Fruit fly (Drosophila melanogaster): ENCODE results near the gene croc.

The croc gene

DNA sequence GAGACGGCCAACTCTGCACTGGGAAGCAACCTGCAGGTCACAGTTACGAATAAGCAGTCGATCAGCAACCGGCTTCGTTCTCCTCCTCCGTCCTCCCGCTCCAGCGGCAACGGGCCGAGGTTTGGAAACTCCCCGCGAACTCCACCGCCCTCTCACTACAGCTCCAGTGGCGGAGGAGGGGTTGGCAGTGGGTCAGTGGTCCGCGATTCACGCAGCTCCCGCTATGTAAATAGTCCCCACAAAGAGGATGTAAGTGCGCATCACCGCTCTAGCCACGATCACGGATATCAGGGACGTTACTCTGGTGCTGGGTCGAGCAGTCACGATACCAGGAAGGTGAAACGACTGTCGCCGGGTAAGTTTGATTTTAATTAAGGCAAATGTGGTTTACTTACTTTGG is 42.1 kb upstream of the croc start:
- TF ChIP-seq Dbx (GFP tag; IDR thresholded peaks at IDR 0.05) = no peak
- TF ChIP-seq CG14965 (GFP tag; optimal IDR thresholded peaks at IDR 0.05; ENCODE audit: borderline replicate concordance) = no peak
- no peak for TF ChIP-seq Rfx (GFP tag; IDR thresholded peaks at IDR 0.05)
- TF ChIP-seq toy (GFP tag; IDR thresholded peaks at IDR 0.05) = no peak
- no peak for TF ChIP-seq CG3838 (GFP tag; optimal IDR thresholded peaks at IDR 0.05)
- no peak for TF ChIP-seq gfzf (GFP tag; optimal IDR thresholded peaks at IDR 0.05)
- TF ChIP-seq CG34224 (GFP tag; IDR thresholded peaks at IDR 0.05; ENCODE audit: partially characterized antibody) = no peak
- no peak for TF ChIP-seq CG12219 (GFP tag; optimal IDR thresholded peaks at IDR 0.05)
- no peak for TF ChIP-seq lmd (GFP tag; IDR thresholded peaks at IDR 0.05)
- TF ChIP-seq CG6791 (GFP tag; IDR thresholded peaks at IDR 0.05; ENCODE audit: partially characterized antibody) = 0 out of 3 replicates have a peak, but pooled peaks have one; percentile 15
- peak; percentile 91 for TF ChIP-seq Ets65A (GFP tag)
- TF ChIP-seq sc (optimal IDR thresholded peaks at IDR 0.05) = no peak
- no peak for TF ChIP-seq sc (GFP tag; optimal IDR thresholded peaks at IDR 0.05)
- TF ChIP-seq Atf3 (GFP tag; optimal IDR thresholded peaks at IDR 0.05) = no peak
- TF ChIP-seq Med (GFP tag) = peak; percentile 30
- no peak for TF ChIP-seq NfI (GFP tag; optimal IDR thresholded peaks at IDR 0.05)
- no peak for TF ChIP-seq Jarid2 (GFP tag; optimal IDR thresholded peaks at IDR 0.05)
- no peak for TF ChIP-seq CG32767 (GFP tag; IDR thresholded peaks at IDR 0.05)
- TF ChIP-seq trh (GFP tag; optimal IDR thresholded peaks at IDR 0.05) = no peak
- TF ChIP-seq wek (GFP tag; optimal IDR thresholded peaks at IDR 0.05) = no peak

dm6 chr3L:21516716-21517266 is 40.5 kb upstream of the croc start:
- no peak for TF ChIP-seq CG11695 (GFP tag; IDR thresholded peaks at IDR 0.05)
- TF ChIP-seq CG2199 (GFP tag; IDR thresholded peaks at IDR 0.05) = no peak
- no peak for TF ChIP-seq knrl (GFP tag; IDR thresholded peaks at IDR 0.05; ENCODE audit: partially characterized antibody)
- no peak for TF ChIP-seq Hr78 (GFP tag; optimal IDR thresholded peaks at IDR 0.05)
- TF ChIP-seq twi (tag; optimal IDR thresholded peaks at IDR 0.05) = no peak
- no peak for TF ChIP-seq jigr1 (GFP tag; IDR thresholded peaks at IDR 0.05)
- no peak for TF ChIP-seq repo (GFP tag; optimal IDR thresholded peaks at IDR 0.05)
- no peak for TF ChIP-seq CG4360 (GFP tag; IDR thresholded peaks at IDR 0.05)
- TF ChIP-seq CG18599 (GFP tag; optimal IDR thresholded peaks at IDR 0.05) = no peak
- TF ChIP-seq CG6683 (GFP tag; optimal IDR thresholded peaks at IDR 0.05) = no peak
- peak; percentile 33 for TF ChIP-seq CG4424 (GFP tag; optimal IDR thresholded peaks at IDR 0.05)
- TF ChIP-seq slou (GFP tag; optimal IDR thresholded peaks at IDR 0.05) = no peak
- no peak for TF ChIP-seq CG11696 (GFP tag; IDR thresholded peaks at IDR 0.05)
- TF ChIP-seq nmo (GFP tag; optimal IDR thresholded peaks at IDR 0.05) = peak; percentile 57
- no peak for TF ChIP-seq sob (GFP tag; IDR thresholded peaks at IDR 0.05)
- peak; percentile 6 for TF ChIP-seq pho (GFP tag; optimal IDR thresholded peaks at IDR 0.05)
- peak; percentile 14 for TF ChIP-seq CG9609 (GFP tag; optimal IDR thresholded peaks at IDR 0.05)
- TF ChIP-seq CG18011 (GFP tag; optimal IDR thresholded peaks at IDR 0.05) = no peak
- no peak for TF ChIP-seq Gsc (GFP tag; IDR thresholded peaks at IDR 0.05)
- TF ChIP-seq D19B (GFP tag; optimal IDR thresholded peaks at IDR 0.05) = no peak
- TF ChIP-seq NFAT (GFP tag; IDR thresholded peaks at IDR 0.05) = no peak
- TF ChIP-seq CG30403 (GFP tag; optimal IDR thresholded peaks at IDR 0.05) = peak; percentile 38
- no peak for TF ChIP-seq CG13894 (tag; optimal IDR thresholded peaks at IDR 0.05)
- no peak for TF ChIP-seq kni (GFP tag; optimal IDR thresholded peaks at IDR 0.05)
- TF ChIP-seq CG1529 (GFP tag; optimal IDR thresholded peaks at IDR 0.05) = no peak
- no peak for TF ChIP-seq nerfin-2 (GFP tag; IDR thresholded peaks at IDR 0.05; ENCODE audit: partially characterized antibody)
- no peak for TF ChIP-seq Nf-YC (tag; optimal IDR thresholded peaks at IDR 0.05)
- TF ChIP-seq Nf-YA (GFP tag; IDR thresholded peaks at IDR 0.05) = no peak
- TF ChIP-seq Taf1 (GFP tag; IDR thresholded peaks at IDR 0.05) = no peak
- TF ChIP-seq mam (GFP tag; optimal IDR thresholded peaks at IDR 0.05) = peak; percentile 41
- no peak for TF ChIP-seq CG30431 (GFP tag; optimal IDR thresholded peaks at IDR 0.05)
- TF ChIP-seq gro (GFP tag; optimal IDR thresholded peaks at IDR 0.05) = peak; percentile 3
